Worm (Caenorhabditis elegans) whole organism, mixed stage, embryonic: Measurements from ENCODE around the gene lem-2.

Source experiments
- M03D4.4 ChIP-seq: sonication (generic microtip); optimal IDR thresholded peaks from 2 replicates; lab custom pipeline; 2017; ENCODE audit warnings: mild to moderate bottlenecking, missing genetic modification characterization, missing compliant biosample characterization
- bed-3 ChIP-seq: fragments of 200-800 bp; sonication (Bioruptor generic); optimal IDR thresholded peaks from 3 replicates; lab custom pipeline; 2018; ENCODE audit warnings: mild to moderate bottlenecking, missing genetic modification characterization, moderate library complexity, missing compliant biosample characterization
- blmp-1 ChIP-seq: fragments of 150-350 bp; optimal IDR thresholded peaks from 2 replicates; lab custom pipeline; 2014; ENCODE audit warnings: missing biosample characterization, missing genetic modification characterization
- ceh-39 ChIP-seq: fragments of 150-350 bp; optimal IDR thresholded peaks from 2 replicates; lab custom pipeline; 2014; ENCODE audit warnings: missing biosample characterization, missing genetic modification characterization
- ceh-43 ChIP-seq: fragments of 200-800 bp; sonication (Bioruptor generic); optimal IDR thresholded peaks from 2 replicates; lab custom pipeline; 2018; ENCODE audit warnings: mild to moderate bottlenecking, missing genetic modification characterization, moderate library complexity, missing compliant biosample characterization
- ceh-83 ChIP-seq: fragments of 200-800 bp; sonication (Bioruptor generic); optimal IDR thresholded peaks from 2 replicates; lab custom pipeline; 2018; ENCODE audit warnings: mild to moderate bottlenecking, missing genetic modification characterization, missing compliant biosample characterization
- cnd-1 ChIP-seq: fragments of 200-800 bp; sonication (Bioruptor generic); optimal IDR thresholded peaks from 2 replicates; lab custom pipeline; 2018; ENCODE audit warnings: mild to moderate bottlenecking, missing genetic modification characterization, missing compliant biosample characterization
- drap-1 ChIP-seq: fragments of 200-800 bp; sonication (Bioruptor generic); optimal IDR thresholded peaks from 3 replicates; lab custom pipeline; 2018; ENCODE audit warnings: mild to moderate bottlenecking, missing genetic modification characterization, missing compliant biosample characterization
- elt-1 ChIP-seq: sonication (generic microtip); optimal IDR thresholded peaks from 2 replicates; lab custom pipeline; 2017; ENCODE audit warnings: missing genetic modification characterization, mild to moderate bottlenecking, missing compliant biosample characterization, antibody characterized with exemption, moderate library complexity, borderline replicate concordance; ENCODE audit not compliant: insufficient read depth
- flh-1 ChIP-seq: fragments of 200-800 bp; sonication (Bioruptor generic); optimal IDR thresholded peaks from 2 replicates; lab custom pipeline; 2018; ENCODE audit warnings: mild to moderate bottlenecking, missing genetic modification characterization, moderate library complexity, missing compliant biosample characterization
- ham-2 ChIP-seq: fragments of 200-800 bp; sonication (Bioruptor generic); optimal IDR thresholded peaks from 2 replicates; lab custom pipeline; 2018; ENCODE audit warnings: mild to moderate bottlenecking, missing genetic modification characterization, missing compliant biosample characterization
- hlh-1 ChIP-seq: fragments of 150-350 bp; optimal IDR thresholded peaks from 2 replicates; lab custom pipeline; 2014; ENCODE audit warnings: missing biosample characterization, missing genetic modification reagents, missing genetic modification characterization
- lin-13 ChIP-seq: fragments of 150-350 bp; optimal IDR thresholded peaks from 2 replicates; lab custom pipeline; 2014; ENCODE audit warnings: missing biosample characterization, missing genetic modification characterization
- lin-32 ChIP-seq: fragments of 200-800 bp; sonication (Bioruptor generic); optimal IDR thresholded peaks from 2 replicates; lab custom pipeline; 2018; ENCODE audit warnings: mild to moderate bottlenecking, missing genetic modification characterization, missing compliant biosample characterization
- lsy-2 ChIP-seq: fragments of 150-350 bp; optimal IDR thresholded peaks from 2 replicates; lab custom pipeline; 2014; ENCODE audit warnings: missing biosample characterization, missing genetic modification characterization
- mab-5 ChIP-seq: fragments of 150-350 bp; optimal IDR thresholded peaks from 2 replicates; lab custom pipeline; 2014; ENCODE audit warnings: missing biosample characterization, missing genetic modification characterization
- mep-1 ChIP-seq: fragments of 150-350 bp; optimal IDR thresholded peaks from 2 replicates; lab custom pipeline; 2017; ENCODE audit warnings: missing biosample characterization, missing genetic modification reagents, missing genetic modification characterization, inconsistent platforms
- mls-2 ChIP-seq: sonication (generic microtip); optimal IDR thresholded peaks from 2 replicates; lab custom pipeline; 2016; ENCODE audit warnings: mild to moderate bottlenecking, missing genetic modification characterization, moderate library complexity, missing compliant biosample characterization
- nhr-12 ChIP-seq: fragments of 150-350 bp; optimal IDR thresholded peaks from 2 replicates; lab custom pipeline; 2014; ENCODE audit warnings: missing biosample characterization, missing genetic modification characterization
- nhr-2 ChIP-seq: fragments of 150-350 bp; optimal IDR thresholded peaks from 2 replicates; lab custom pipeline; 2014; ENCODE audit warnings: missing biosample characterization, missing genetic modification characterization
- nhr-237 ChIP-seq: fragments of 150-350 bp; optimal IDR thresholded peaks from 2 replicates; lab custom pipeline; 2014; ENCODE audit warnings: missing biosample characterization, missing genetic modification characterization
- nhr-28 ChIP-seq: fragments of 150-350 bp; optimal IDR thresholded peaks from 2 replicates; lab custom pipeline; 2014; ENCODE audit warnings: missing biosample characterization, missing genetic modification characterization
- nhr-76 ChIP-seq: sonication (generic microtip); optimal IDR thresholded peaks from 2 replicates; lab custom pipeline; 2017; ENCODE audit warnings: missing biosample characterization, missing genetic modification characterization
- pha-4 ChIP-seq: fragments of 150-350 bp; optimal IDR thresholded peaks from 2 replicates; lab custom pipeline; 2018; ENCODE audit warnings: missing biosample characterization, missing genetic modification reagents, missing genetic modification characterization
- sem-2 ChIP-seq: fragments of 200-800 bp; sonication (Bioruptor generic); optimal IDR thresholded peaks from 2 replicates; lab custom pipeline; 2018; ENCODE audit warnings: mild to moderate bottlenecking, missing genetic modification characterization, missing compliant biosample characterization
- snpc-4 ChIP-seq: fragments of 150-350 bp; optimal IDR thresholded peaks from 2 replicates; lab custom pipeline; 2014; ENCODE audit warnings: missing biosample characterization, missing genetic modification characterization
- sptf-1 ChIP-seq: sonication (generic microtip); optimal IDR thresholded peaks from 2 replicates; lab custom pipeline; 2017; ENCODE audit warnings: mild to moderate bottlenecking, missing genetic modification characterization, moderate library complexity, missing compliant biosample characterization
- tbx-8 ChIP-seq: fragments of 200-800 bp; sonication (Bioruptor generic); optimal IDR thresholded peaks from 2 replicates; lab custom pipeline; 2018; ENCODE audit warnings: mild to moderate bottlenecking, missing genetic modification characterization, moderate library complexity, missing compliant biosample characterization
- unc-120 ChIP-seq: sonication (generic microtip); optimal IDR thresholded peaks from 2 replicates; lab custom pipeline; 2017; ENCODE audit warnings: missing genetic modification characterization, missing compliant biosample characterization; ENCODE audit not compliant: poor library complexity, severe bottlenecking
- unc-39 ChIP-seq: fragments of 150-350 bp; optimal IDR thresholded peaks from 2 replicates; lab custom pipeline; 2014; ENCODE audit warnings: missing biosample characterization, missing genetic modification characterization
- unc-62 ChIP-seq: fragments of 150-350 bp; optimal IDR thresholded peaks from 2 replicates; lab custom pipeline; 2014; ENCODE audit warnings: missing biosample characterization, missing genetic modification reagents, missing genetic modification characterization
- zip-8 ChIP-seq: fragments of 150-350 bp; optimal IDR thresholded peaks from 2 replicates; lab custom pipeline; 2014; ENCODE audit warnings: missing biosample characterization, missing genetic modification characterization

Gene lem-2

DNA sequence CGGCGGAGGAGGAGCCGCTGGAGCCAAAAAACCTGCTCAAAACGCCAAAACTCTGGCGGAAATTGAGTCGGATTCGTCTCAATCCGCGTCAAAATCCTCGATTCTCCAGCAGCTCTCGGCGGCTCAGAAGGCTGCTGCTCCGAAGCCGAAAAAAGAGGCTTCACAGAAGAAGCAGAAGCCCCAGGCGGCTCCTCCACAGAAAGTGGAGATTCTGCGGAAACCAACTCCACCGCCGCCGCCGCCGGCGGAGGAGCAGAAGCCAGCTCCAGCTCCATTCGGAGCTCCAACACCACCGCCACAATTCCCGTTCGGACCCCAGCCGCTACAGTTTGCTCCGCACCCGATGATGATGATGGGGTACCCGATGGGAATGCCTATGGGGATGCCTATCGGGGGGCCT is 23.7 kb downstream of the lem-2 start:
- no peak for TF ChIP-seq unc-62
- no peak for TF ChIP-seq cnd-1 (tag; lab: Kevin White, UChicago)
- no peak for TF ChIP-seq nhr-76

DNA sequence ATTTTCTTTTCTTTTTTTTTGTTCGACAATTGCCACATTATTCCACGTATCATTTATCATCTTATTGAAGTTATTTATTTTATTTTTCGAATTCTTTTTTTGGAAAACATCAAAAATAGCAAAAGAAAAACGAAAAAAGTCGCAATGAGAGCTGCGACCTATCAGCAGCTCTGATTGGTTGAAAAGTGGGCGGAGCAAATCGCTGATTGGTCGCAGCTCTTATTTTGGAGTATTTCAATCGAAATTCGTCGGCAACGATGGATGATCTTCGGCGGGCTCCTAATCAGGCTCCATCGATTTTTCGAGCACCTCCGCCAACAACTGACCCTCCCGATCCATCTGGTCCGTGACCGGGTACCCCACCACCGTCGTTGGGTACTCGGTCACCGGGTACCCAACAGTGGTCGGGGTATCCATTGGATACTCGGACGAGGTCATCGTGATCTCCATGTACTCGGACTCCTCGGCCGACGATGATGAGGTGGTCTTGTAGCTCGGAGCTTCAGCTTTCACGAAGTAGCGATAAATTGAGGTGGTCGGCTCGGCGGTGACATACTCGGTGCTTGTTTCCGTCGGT is 26.6 kb downstream of the lem-2 start:
- no peak for TF ChIP-seq mab-5
- no peak for TF ChIP-seq nhr-237 (tag; lab: Kevin White, UChicago)
- TF ChIP-seq hlh-1 (tag; lab: Kevin White, UChicago) = no peak
- no peak for TF ChIP-seq unc-39
- no peak for TF ChIP-seq zip-8 (tag; lab: Kevin White, UChicago)
- TF ChIP-seq M03D4.4 (tag; lab: Kevin White, UChicago) = no peak
- no peak for TF ChIP-seq snpc-4 (tag; lab: Kevin White, UChicago)
- no peak for TF ChIP-seq sem-2 (GFP tag; lab: Kevin White, UChicago)
- TF ChIP-seq lin-13 (tag; lab: Kevin White, UChicago) = no peak
- TF ChIP-seq lin-32 = no peak
- TF ChIP-seq cnd-1 (tag; lab: Kevin White, UChicago) = no peak
- TF ChIP-seq, all 35 proteins: peak for 0

DNA sequence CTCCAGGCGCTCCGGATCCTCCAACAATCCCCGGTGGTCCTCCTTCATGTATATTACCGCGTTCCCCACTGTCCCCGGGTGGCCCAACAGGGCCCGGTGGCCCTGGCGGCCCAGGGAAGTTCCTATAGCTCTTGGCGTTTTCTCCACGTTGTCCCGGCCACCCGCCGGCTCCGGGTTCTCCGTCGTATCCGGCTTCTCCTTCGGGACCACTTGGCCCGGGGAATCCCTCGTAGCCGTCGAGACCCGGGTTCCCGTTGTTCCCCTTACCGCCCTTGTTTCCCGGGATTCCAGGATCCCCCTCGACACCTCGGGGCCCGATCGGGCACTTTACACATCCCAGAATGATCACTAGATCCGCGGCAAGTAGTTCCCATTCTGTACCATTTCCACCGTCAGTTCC is 27.9 kb downstream of the lem-2 start:
- TF ChIP-seq sptf-1 (tag; lab: Kevin White, UChicago) = no peak
- TF ChIP-seq nhr-12 (tag; lab: Kevin White, UChicago) = no peak
- no peak for TF ChIP-seq M03D4.4 (tag; lab: Kevin White, UChicago)
- no peak for TF ChIP-seq mls-2 (tag; lab: Kevin White, UChicago)
- TF ChIP-seq lsy-2 = no peak
- no peak for TF ChIP-seq elt-1 (tag; lab: Kevin White, UChicago)
- TF ChIP-seq snpc-4 (tag; lab: Kevin White, UChicago) = no peak
- no peak for TF ChIP-seq nhr-76
- TF ChIP-seq ceh-83 (GFP tag; lab: Kevin White, UChicago) = no peak
- TF ChIP-seq bed-3 (GFP tag; lab: Kevin White, UChicago) = no peak
- no peak for TF ChIP-seq tbx-8 (GFP tag; lab: Kevin White, UChicago)
- TF ChIP-seq lin-13 (tag; lab: Kevin White, UChicago) = no peak

DNA sequence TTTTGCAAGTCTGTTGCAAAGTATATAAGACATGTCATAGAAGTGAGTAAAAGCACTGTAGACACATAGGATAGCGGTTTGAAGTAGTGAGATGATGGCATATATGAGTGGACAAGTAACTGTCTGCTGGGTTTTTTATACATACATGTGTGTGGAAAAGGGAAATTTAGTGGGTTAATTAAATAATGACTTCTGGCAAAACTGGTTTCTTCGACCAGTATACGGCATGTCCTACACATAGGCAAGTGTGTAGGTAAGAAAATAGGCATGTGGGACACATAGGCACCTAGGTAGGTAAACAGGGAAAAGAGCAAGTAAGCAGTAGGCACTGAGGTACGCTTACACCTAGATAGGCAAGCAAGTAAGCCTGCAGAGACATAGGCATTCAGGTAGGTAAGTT is 31.3 kb downstream of the lem-2 start, which contains the start of gene col-87:
Gene col-87 (minus strand): TSS at position 101 of the 400 bp plus-strand sequence.
- TF ChIP-seq mep-1 (tag; lab: Kevin White, UChicago) (no peak), pha-4 (tag; lab: Kevin White, UChicago) (no peak), unc-120 (tag; lab: Kevin White, UChicago) (no peak), drap-1 (GFP tag; lab: Kevin White, UChicago) (no peak), nhr-2 (no peak), lin-32 (no peak), sem-2 (GFP tag; lab: Kevin White, UChicago) (no peak), unc-62 (no peak), zip-8 (tag; lab: Kevin White, UChicago) (no peak)
- TF ChIP-seq, all 35 proteins: peak for 0

DNA sequence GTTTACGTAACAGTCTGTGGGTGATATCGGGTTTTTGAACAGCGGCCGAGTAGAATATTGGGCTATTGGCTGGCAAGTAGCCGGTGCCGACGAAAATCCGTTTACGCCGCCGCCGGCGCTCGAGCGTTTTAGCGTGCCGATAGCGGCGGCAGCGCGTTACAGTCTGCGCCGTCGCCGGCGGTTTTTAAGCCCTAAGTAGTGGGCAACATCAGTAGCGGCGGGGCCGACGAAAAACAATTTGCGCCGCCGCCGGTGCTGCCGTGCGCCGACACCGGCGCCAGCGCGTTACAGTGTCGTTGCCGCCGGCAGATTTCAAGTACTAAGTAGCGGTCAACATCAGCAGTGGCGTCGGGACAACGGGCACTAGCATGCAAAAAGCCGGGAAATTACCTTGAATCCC is 32.6 kb downstream of the lem-2 start:
- no peak for TF ChIP-seq unc-39
- TF ChIP-seq mab-5 = no peak
- TF ChIP-seq cnd-1 (tag; lab: Kevin White, UChicago) = no peak
- no peak for TF ChIP-seq zip-8 (tag; lab: Kevin White, UChicago)
- TF ChIP-seq lsy-2 = no peak
- no peak for TF ChIP-seq nhr-28 (tag; lab: Kevin White, UChicago)
- TF ChIP-seq ceh-39 (tag; lab: Kevin White, UChicago) = no peak
- no peak for TF ChIP-seq drap-1 (GFP tag; lab: Kevin White, UChicago)
- TF ChIP-seq ceh-83 (GFP tag; lab: Kevin White, UChicago) = no peak
- no peak for TF ChIP-seq unc-62
- no peak for TF ChIP-seq nhr-76
- TF ChIP-seq elt-1 (tag; lab: Kevin White, UChicago) = no peak
- TF ChIP-seq nhr-2 = no peak
- TF ChIP-seq ceh-43 = no peak
- TF ChIP-seq flh-1 (GFP tag; lab: Kevin White, UChicago) = no peak
- no peak for TF ChIP-seq unc-120 (tag; lab: Kevin White, UChicago)
- no peak for TF ChIP-seq mls-2 (tag; lab: Kevin White, UChicago)
- TF ChIP-seq blmp-1 (tag; lab: Kevin White, UChicago) = no peak
- no peak for TF ChIP-seq ham-2 (GFP tag; lab: Kevin White, UChicago)
- no peak for TF ChIP-seq lin-32
- TF ChIP-seq, all 35 proteins: peak for 0
